Fruit fly (Drosophila melanogaster) whole organism, adult: Measurements from ENCODE around the gene CG42784.

Source experiments
- CG11617 ChIP-seq: fragments of 200-800 bp; sonication (Bioruptor generic); optimal IDR thresholded peaks from 2 replicates; lab custom pipeline; 2017; ENCODE audit warnings: mild to moderate bottlenecking, missing biosample characterization, missing genetic modification reagents, missing genetic modification characterization
- CG12768 ChIP-seq: fragments of 200-800 bp; sonication (Bioruptor generic); optimal IDR thresholded peaks from 2 replicates; lab custom pipeline; 2017; ENCODE audit warnings: missing biosample characterization, missing genetic modification characterization, mild to moderate bottlenecking, moderate library complexity, missing genetic modification reagents
- CG14711 ChIP-seq: fragments of 200-800 bp; sonication (Bioruptor generic); optimal IDR thresholded peaks from 2 replicates; lab custom pipeline; 2018; ENCODE audit warnings: missing biosample characterization, mild to moderate bottlenecking, missing genetic modification characterization, moderate library complexity
- CG1620 ChIP-seq: fragments of 200-800 bp; sonication (Bioruptor generic); optimal IDR thresholded peaks from 2 replicates; lab custom pipeline; 2016; ENCODE audit warnings: missing biosample characterization, missing genetic modification characterization
- CG33017 ChIP-seq: fragments of 200-800 bp; sonication (Bioruptor generic); optimal IDR thresholded peaks from 2 replicates; lab custom pipeline; 2018; ENCODE audit warnings: missing biosample characterization, mild to moderate bottlenecking, missing genetic modification characterization, moderate library complexity
- CG5204 ChIP-seq: fragments of 200-800 bp; sonication (Bioruptor generic); optimal IDR thresholded peaks from 2 replicates; lab custom pipeline; 2016; ENCODE audit warnings: missing biosample characterization, missing genetic modification characterization
- CG7045 ChIP-seq: fragments of 200-800 bp; sonication (Bioruptor generic); optimal IDR thresholded peaks from 2 replicates; lab custom pipeline; 2017; ENCODE audit warnings: missing biosample characterization, mild to moderate bottlenecking, missing genetic modification characterization
- CG7101 ChIP-seq: fragments of 200-800 bp; sonication (Bioruptor generic); optimal IDR thresholded peaks from 2 replicates; lab custom pipeline; 2018; ENCODE audit warnings: missing biosample characterization, mild to moderate bottlenecking, missing genetic modification characterization, moderate library complexity
- Clk ChIP-seq: fragments of 200-800 bp; sonication (Bioruptor generic); optimal IDR thresholded peaks from 2 replicates; lab custom pipeline; 2017; ENCODE audit warnings: missing biosample characterization, missing genetic modification characterization
- Crg-1 ChIP-seq: fragments of 200-800 bp; sonication (Bioruptor generic); optimal IDR thresholded peaks from 2 replicates; lab custom pipeline; 2016; ENCODE audit warnings: missing biosample characterization, missing genetic modification characterization
- Hr96 ChIP-seq: fragments of 200-800 bp; sonication (Bioruptor generic); optimal IDR thresholded peaks from 2 replicates; lab custom pipeline; 2016; ENCODE audit warnings: missing biosample characterization, missing genetic modification characterization
- Mnt ChIP-seq: fragments of 200-800 bp; sonication (Bioruptor generic); optimal IDR thresholded peaks from 2 replicates; lab custom pipeline; 2016; ENCODE audit warnings: missing biosample characterization, mild to moderate bottlenecking, missing genetic modification characterization
- bab1 ChIP-seq: fragments of 200-800 bp; sonication (Bioruptor generic); optimal IDR thresholded peaks from 3 replicates; lab custom pipeline; 2019; ENCODE audit warnings: missing biosample characterization, mild to moderate bottlenecking, missing genetic modification characterization, moderate library complexity
- cic ChIP-seq: fragments of 200-800 bp; sonication (Bioruptor generic); optimal IDR thresholded peaks from 2 replicates; lab custom pipeline; 2017; ENCODE audit warnings: missing biosample characterization, mild to moderate bottlenecking, missing genetic modification characterization, moderate library complexity
- cnc ChIP-seq, 2 experiments: fragments of >200 bp; optimal IDR thresholded peaks; 2 replicates each; lab custom pipeline; 2017
- kay ChIP-seq: fragments of 200-800 bp; sonication (Bioruptor generic); peaks from one replicate; lab custom pipeline; 2016; ENCODE audit warnings: missing biosample characterization, missing genetic modification characterization, borderline replicate concordance
- ovo ChIP-seq: fragments of 200-800 bp; sonication (Bioruptor generic); optimal IDR thresholded peaks from 2 replicates; lab custom pipeline; 2016; ENCODE audit warnings: missing biosample characterization, missing genetic modification characterization
- pad ChIP-seq: fragments of 200-800 bp; sonication (Bioruptor generic); optimal IDR thresholded peaks from 3 replicates; lab custom pipeline; 2017; ENCODE audit warnings: missing biosample characterization, missing genetic modification characterization, mild to moderate bottlenecking, moderate library complexity, missing genetic modification reagents
- tj ChIP-seq: fragments of 200-800 bp; sonication (Bioruptor generic); optimal IDR thresholded peaks from 3 replicates; lab custom pipeline; 2017; ENCODE audit warnings: missing biosample characterization, mild to moderate bottlenecking, missing genetic modification characterization, moderate library complexity
- toe ChIP-seq: fragments of 200-800 bp; sonication (Bioruptor generic); optimal IDR thresholded peaks from 2 replicates; lab custom pipeline; 2016; ENCODE audit warnings: missing biosample characterization, missing genetic modification characterization

Gene CG42784

DNA sequence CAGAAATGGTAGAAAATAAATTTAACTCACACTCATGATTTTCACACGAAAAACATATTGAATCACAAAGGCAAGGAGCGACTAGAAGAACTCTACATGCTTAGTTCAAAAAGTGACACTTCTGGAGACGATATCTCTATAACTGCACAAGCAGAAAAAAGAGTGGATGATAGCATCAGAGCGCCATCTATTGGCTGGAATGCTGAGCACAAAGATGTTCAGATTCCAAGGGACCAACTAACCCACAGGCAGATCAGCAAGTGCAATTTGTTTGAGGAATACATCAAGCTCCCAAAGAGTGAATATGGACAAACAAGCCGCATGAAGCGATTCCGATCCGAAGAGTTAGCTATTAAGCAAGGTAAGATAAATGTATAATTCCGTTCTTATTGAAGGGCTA lies 125.5 kb downstream of the CG42784 start, which contains the start of gene CG16852:
Gene CG16852, plus strand, starts transcription at position 48 of the 400 bp plus-strand sequence.
- no peak for TF ChIP-seq CG14711 (tag; lab: Kevin White, UChicago)
- no peak for TF ChIP-seq Mnt (GFP tag; lab: Kevin White, UChicago)
- TF ChIP-seq bab1 (GFP tag; lab: Kevin White, UChicago), result no peak
- TF ChIP-seq Clk, result no peak
- no peak for TF ChIP-seq cnc (optimal IDR thresholded peaks at IDR 0.05; lab: Kevin White, UChicago)
- no peak for TF ChIP-seq CG11617
- no peak for TF ChIP-seq CG7045
- TF ChIP-seq CG33017 (tag; lab: Kevin White, UChicago), result no peak
- no peak for TF ChIP-seq pad (GFP tag; lab: Kevin White, UChicago)
- no peak for TF ChIP-seq cic (GFP tag; lab: Kevin White, UChicago)
- TF ChIP-seq toe, result no peak
- no peak for TF ChIP-seq kay (GFP tag; lab: Kevin White, UChicago)
- TF ChIP-seq CG7101, result no peak
- TF ChIP-seq tj (GFP tag; lab: Kevin White, UChicago), result no peak
- TF ChIP-seq CG12768, result no peak
- no peak for TF ChIP-seq ovo (GFP tag; lab: Kevin White, UChicago)
- TF ChIP-seq CG5204 (GFP tag; lab: Kevin White, UChicago), result no peak
- TF ChIP-seq Crg-1 (GFP tag; lab: Kevin White, UChicago), result no peak

DNA sequence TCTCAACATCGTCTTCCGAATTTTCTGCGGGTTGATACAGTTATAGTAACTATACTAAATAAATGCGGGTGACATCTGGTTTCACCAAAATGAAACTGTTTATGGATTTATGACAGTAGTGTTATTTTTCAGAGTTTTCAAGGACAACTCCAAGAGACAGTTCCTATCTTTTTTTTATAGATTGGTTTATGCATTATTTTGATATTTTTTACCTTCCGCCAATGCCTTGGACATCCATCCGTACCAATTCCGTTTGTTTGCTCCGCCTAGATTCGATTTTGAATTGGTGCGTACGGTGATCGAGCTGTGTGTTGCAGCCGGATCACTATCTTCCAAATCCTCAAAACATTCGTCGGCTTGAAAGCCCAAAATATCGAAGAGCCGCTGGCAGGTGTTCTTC lies 126.7 kb downstream of the CG42784 start, which contains the start of gene CG16853:
Gene CG16853, plus strand, starts transcription at position 301 of the 400 bp plus-strand sequence.
- TF ChIP-seq bab1 (GFP tag; lab: Kevin White, UChicago) (no peak), Hr96 (GFP tag; lab: Kevin White, UChicago) (no peak), cic (GFP tag; lab: Kevin White, UChicago) (no peak), Mnt (GFP tag; lab: Kevin White, UChicago) (no peak), CG7045 (no peak), CG7101 (no peak), CG11617 (no peak), CG12768 (no peak), CG1620 (GFP tag; lab: Kevin White, UChicago) (no peak), tj (GFP tag; lab: Kevin White, UChicago) (no peak), toe (no peak), ovo (GFP tag; lab: Kevin White, UChicago) (no peak), cnc (optimal IDR thresholded peaks at IDR 0.05; lab: Kevin White, UChicago) (no peak), Crg-1 (GFP tag; lab: Kevin White, UChicago) (no peak), CG33017 (tag; lab: Kevin White, UChicago) (no peak), Clk (no peak), pad (GFP tag; lab: Kevin White, UChicago) (no peak)

DNA sequence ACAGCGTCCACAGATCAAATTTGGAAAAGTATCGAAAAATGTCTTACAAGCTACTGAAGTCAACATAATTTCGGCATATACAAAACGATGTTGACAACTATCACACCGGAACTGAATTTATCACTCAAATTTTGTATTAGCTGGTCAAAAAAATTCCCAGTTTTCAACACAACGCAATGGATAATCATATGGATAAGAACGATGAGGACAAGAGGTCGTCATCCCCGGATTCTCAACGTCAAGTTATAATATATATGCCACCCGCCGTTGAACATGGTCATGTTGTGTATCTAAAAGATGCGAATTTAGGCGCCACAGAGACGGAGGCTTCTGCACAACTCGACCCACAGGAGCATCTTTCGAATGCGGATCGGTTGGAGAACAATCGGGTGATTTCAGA lies 127.2 kb downstream of the CG42784 start, which contains the start of gene CG9263:
Gene CG9263, minus strand, starts transcription at position 101 of the 400 bp plus-strand sequence.
- TF ChIP-seq Crg-1 (GFP tag; lab: Kevin White, UChicago) (no peak), Hr96 (GFP tag; lab: Kevin White, UChicago) (no peak), CG1620 (GFP tag; lab: Kevin White, UChicago) (no peak), CG14711 (tag; lab: Kevin White, UChicago) (no peak), cic (GFP tag; lab: Kevin White, UChicago) (no peak), CG11617 (no peak), pad (GFP tag; lab: Kevin White, UChicago) (no peak), Clk (no peak), cnc (optimal IDR thresholded peaks at IDR 0.05; lab: Kevin White, UChicago) (no peak), tj (GFP tag; lab: Kevin White, UChicago) (no peak), kay (GFP tag; lab: Kevin White, UChicago) (no peak), ovo (GFP tag; lab: Kevin White, UChicago) (no peak)

dm6 chr2L:13545678-13546077 lies 130.4 kb downstream of the CG42784 start:
- no peak for TF ChIP-seq cnc (optimal IDR thresholded peaks at IDR 0.05; lab: Kevin White, UChicago)
- TF ChIP-seq tj (GFP tag; lab: Kevin White, UChicago), result no peak
- no peak for TF ChIP-seq toe
- no peak for TF ChIP-seq CG11617
- no peak for TF ChIP-seq CG12768
- TF ChIP-seq CG7045, result no peak
- no peak for TF ChIP-seq Hr96 (GFP tag; lab: Kevin White, UChicago)
- TF ChIP-seq ovo (GFP tag; lab: Kevin White, UChicago), result no peak
- no peak for TF ChIP-seq CG1620 (GFP tag; lab: Kevin White, UChicago)
- no peak for TF ChIP-seq Mnt (GFP tag; lab: Kevin White, UChicago)
- no peak for TF ChIP-seq pad (GFP tag; lab: Kevin White, UChicago)
- no peak for TF ChIP-seq kay (GFP tag; lab: Kevin White, UChicago)
- TF ChIP-seq CG7101, result no peak
- TF ChIP-seq Clk, result no peak
- TF ChIP-seq CG14711 (tag; lab: Kevin White, UChicago), result no peak
- TF ChIP-seq Crg-1 (GFP tag; lab: Kevin White, UChicago), result no peak
- no peak for TF ChIP-seq bab1 (GFP tag; lab: Kevin White, UChicago)
- no peak for TF ChIP-seq CG5204 (GFP tag; lab: Kevin White, UChicago)
- TF ChIP-seq CG33017 (tag; lab: Kevin White, UChicago), result no peak
- no peak for TF ChIP-seq cic (GFP tag; lab: Kevin White, UChicago)

- TF ChIP-seq Crg-1 (GFP tag; lab: Kevin White, UChicago), result no peak
- no peak for TF ChIP-seq bab1 (GFP tag; lab: Kevin White, UChicago)
- TF ChIP-seq CG7101, result no peak
- no peak for TF ChIP-seq CG12768
- TF ChIP-seq CG11617, result no peak
- no peak for TF ChIP-seq CG1620 (GFP tag; lab: Kevin White, UChicago)
- no peak for TF ChIP-seq ovo (GFP tag; lab: Kevin White, UChicago)
- peak; percentile 51 for TF ChIP-seq CG7045
- peak; percentile 61 for TF ChIP-seq toe
- peak; percentile 43 for TF ChIP-seq Clk
- no peak for TF ChIP-seq kay (GFP tag; lab: Kevin White, UChicago)
- TF ChIP-seq pad (GFP tag; lab: Kevin White, UChicago), result no peak
- peak; percentile 55 for TF ChIP-seq CG5204 (GFP tag; lab: Kevin White, UChicago)
- peak; percentile 58 for TF ChIP-seq Hr96 (GFP tag; lab: Kevin White, UChicago)
- TF ChIP-seq tj (GFP tag; lab: Kevin White, UChicago), result no peak
- TF ChIP-seq CG33017 (tag; lab: Kevin White, UChicago), result no peak
Observed at dm6 chr2L:13547738-13548726, 132.8 kb downstream of the CG42784 start.
